Worm (Caenorhabditis elegans) whole organism, young adult: ENCODE data around the gene str-102.

Experiments
- aptf-2 ChIP-seq: fragments of 200-800 bp; sonication (Bioruptor generic); conservative IDR thresholded peaks from 2 replicates; pipeline ENCODE4 v1.3.6; 2022; ENCODE audit warnings: missing genetic modification reagents, missing genetic modification characterization, missing compliant biosample characterization
- cebp-2 ChIP-seq: fragments of 200-800 bp; sonication (Bioruptor generic); IDR thresholded peaks from 2 replicates; pipeline ENCODE4 v1.3.6; 2022; ENCODE audit warnings: missing genetic modification characterization, missing compliant biosample characterization
- dpff-1 ChIP-seq: sonication (generic microtip); optimal IDR thresholded peaks from 2 replicates; lab custom pipeline; 2017; ENCODE audit warnings: mild to moderate bottlenecking, missing genetic modification characterization, missing compliant biosample characterization
- him-1 ChIP-seq: sonication (generic microtip); optimal IDR thresholded peaks from 2 replicates; lab custom pipeline; 2016; ENCODE audit warnings: missing genotype, missing genetic modification reagents, missing genetic modification characterization, missing compliant biosample characterization
- madf-6 ChIP-seq: fragments of 200-800 bp; sonication (Bioruptor generic); IDR thresholded peaks from 2 replicates; pipeline ENCODE4 v1.3.6; 2022; ENCODE audit warnings: missing genetic modification reagents, missing genetic modification characterization, missing compliant biosample characterization
- zim-3 ChIP-seq: sonication (generic microtip); optimal IDR thresholded peaks from 2 replicates; lab custom pipeline; 2017; ENCODE audit warnings: mild to moderate bottlenecking, missing genetic modification characterization, moderate library complexity, missing compliant biosample characterization

- no peak for TF ChIP-seq him-1 (tag; lab: Kevin White, UChicago)
- no peak for TF ChIP-seq zim-3
- no peak for TF ChIP-seq cebp-2 (GFP tag; lab: Robert Waterston, UW)
- TF ChIP-seq madf-6, result no peak
- TF ChIP-seq aptf-2 (GFP tag; lab: Robert Waterston, UW), result no peak
- TF ChIP-seq dpff-1, result no peak
Observed at ce11 chrV:15415951-15416350, 31.1 kb downstream of the str-102 start, which contains the start of gene srh-265.
